Worm (Caenorhabditis elegans) whole organism, early embryonic: ENCODE results near the gene acox-1.6.

Source experiments
- B0310.2 ChIP-seq: sonication (generic microtip); optimal IDR thresholded peaks from 2 replicates; lab custom pipeline; 2016; ENCODE audit warnings: mild to moderate bottlenecking, missing genetic modification characterization, missing compliant biosample characterization
- F13C5.2 ChIP-seq: sonication (generic microtip); optimal IDR thresholded peaks from 2 replicates; lab custom pipeline; 2017; ENCODE audit warnings: mild to moderate bottlenecking, missing genetic modification characterization, inconsistent platforms, missing compliant biosample characterization
- aly-1 ChIP-seq: sonication (generic microtip); optimal IDR thresholded peaks from 2 replicates; lab custom pipeline; 2016; ENCODE audit warnings: missing genetic modification characterization, missing compliant biosample characterization
- ama-1 ChIP-seq: fragments of 150-350 bp; optimal IDR thresholded peaks from 2 replicates; lab custom pipeline; 2014
- ceh-13 ChIP-seq: fragments of 200-800 bp; sonication (Bioruptor generic); optimal IDR thresholded peaks from 2 replicates; lab custom pipeline; 2018; ENCODE audit warnings: mild to moderate bottlenecking, missing genetic modification characterization, missing compliant biosample characterization
- ceh-36 ChIP-seq: sonication (generic microtip); optimal IDR thresholded peaks from 2 replicates; lab custom pipeline; 2016; ENCODE audit warnings: missing genetic modification characterization, inconsistent platforms, missing compliant biosample characterization
- ets-7 ChIP-seq: sonication (generic microtip); optimal IDR thresholded peaks from 2 replicates; lab custom pipeline; 2016; ENCODE audit warnings: missing genotype, missing genetic modification characterization, missing compliant biosample characterization
- flt-1 ChIP-seq: fragments of 200-800 bp; sonication (Bioruptor generic); IDR thresholded peaks from 2 replicates; pipeline ENCODE4 v1.3.6; 2022; ENCODE audit warnings: missing genetic modification characterization, missing compliant biosample characterization
- hmbx-1 ChIP-seq: sonication (generic microtip); optimal IDR thresholded peaks from 2 replicates; lab custom pipeline; 2016; ENCODE audit warnings: mild to moderate bottlenecking, missing genetic modification characterization, missing compliant biosample characterization
- hmg-4 ChIP-seq: fragments of 200-800 bp; sonication (Bioruptor generic); optimal IDR thresholded peaks from 2 replicates; lab custom pipeline; 2018; ENCODE audit warnings: mild to moderate bottlenecking, missing genetic modification characterization, missing compliant biosample characterization
- hnd-1 ChIP-seq: sonication (generic microtip); optimal IDR thresholded peaks from 2 replicates; lab custom pipeline; 2016; ENCODE audit warnings: missing genetic modification characterization, missing compliant biosample characterization
- pes-1 ChIP-seq: fragments of 200-800 bp; sonication (Bioruptor generic); IDR thresholded peaks from 2 replicates; pipeline ENCODE4 v1.3.6; 2022; ENCODE audit warnings: missing genetic modification reagents, missing genetic modification characterization, missing compliant biosample characterization
- scrt-1 ChIP-seq: fragments of 200-800 bp; sonication (Bioruptor generic); IDR thresholded peaks from 2 replicates; pipeline ENCODE4 v1.3.6; 2022; ENCODE audit warnings: missing genetic modification characterization, missing compliant biosample characterization
- sea-1 ChIP-seq: fragments of 200-800 bp; sonication (Bioruptor generic); conservative IDR thresholded peaks from 2 replicates; pipeline ENCODE4 v1.3.6; 2022; ENCODE audit warnings: missing genetic modification characterization, missing compliant biosample characterization
- tbx-11 ChIP-seq: fragments of 200-800 bp; sonication (Bioruptor generic); IDR thresholded peaks from 2 replicates; pipeline ENCODE4 v1.3.6; 2022; ENCODE audit warnings: missing genetic modification characterization, missing compliant biosample characterization
- tbx-37 ChIP-seq: fragments of 200-800 bp; sonication (Bioruptor generic); conservative IDR thresholded peaks from 2 replicates; pipeline ENCODE4 v1.3.6; 2022; ENCODE audit warnings: missing genetic modification reagents, missing genetic modification characterization, missing compliant biosample characterization
- tra-4 ChIP-seq: sonication (generic microtip); optimal IDR thresholded peaks from 2 replicates; lab custom pipeline; 2017; ENCODE audit warnings: missing genetic modification characterization, missing compliant biosample characterization

Gene acox-1.6

ce11 chrX:15838496-15838948 is at the start of gene acox-1.6:
TSS of gene acox-1.6 (minus strand) at chrX:15838546.
- TF ChIP-seq F13C5.2 (tag; lab: Kevin White, UChicago), result no peak
- no peak for TF ChIP-seq flt-1
- no peak for TF ChIP-seq aly-1
- TF ChIP-seq tra-4 (tag; lab: Kevin White, UChicago), result no peak
- TF ChIP-seq hmbx-1 (tag; lab: Kevin White, UChicago), result no peak
- no peak for TF ChIP-seq tbx-37 (GFP tag; lab: Robert Waterston, UW)
- TF ChIP-seq pes-1 (GFP tag; lab: Robert Waterston, UW), result no peak
- no peak for TF ChIP-seq hnd-1 (tag; lab: Kevin White, UChicago)
- TF ChIP-seq ceh-36 (tag; lab: Kevin White, UChicago), result no peak
- no peak for TF ChIP-seq ceh-13 (GFP tag; lab: Kevin White, UChicago)
- no peak for TF ChIP-seq scrt-1 (GFP tag; lab: Robert Waterston, UW)
- TF ChIP-seq hmg-4, result no peak
- TF ChIP-seq tbx-11 (GFP tag; lab: Robert Waterston, UW), result no peak
- no peak for TF ChIP-seq B0310.2 (tag; lab: Kevin White, UChicago)
- no peak for TF ChIP-seq sea-1

ce11 chrX:15887989-15888388 is 49.6 kb upstream of the acox-1.6 start:
- no peak for TF ChIP-seq ama-1
- TF ChIP-seq ceh-36 (tag; lab: Kevin White, UChicago), result no peak
- TF ChIP-seq B0310.2 (tag; lab: Kevin White, UChicago), result no peak
- TF ChIP-seq pes-1 (GFP tag; lab: Robert Waterston, UW), result no peak
- TF ChIP-seq tbx-37 (GFP tag; lab: Robert Waterston, UW), result no peak
- TF ChIP-seq flt-1, result no peak
- no peak for TF ChIP-seq hnd-1 (tag; lab: Kevin White, UChicago)
- TF ChIP-seq F13C5.2 (tag; lab: Kevin White, UChicago), result no peak

ce11 chrX:15887495-15887894 is 49.1 kb upstream of the acox-1.6 start, which contains the start of gene F53H4.3:
TSS of gene F53H4.3 (minus strand) at chrX:15887595.
- TF ChIP-seq scrt-1 (GFP tag; lab: Robert Waterston, UW), result no peak
- no peak for TF ChIP-seq B0310.2 (tag; lab: Kevin White, UChicago)
- no peak for TF ChIP-seq tbx-37 (GFP tag; lab: Robert Waterston, UW)
- TF ChIP-seq tbx-11 (GFP tag; lab: Robert Waterston, UW), result no peak
- no peak for TF ChIP-seq pes-1 (GFP tag; lab: Robert Waterston, UW)
- TF ChIP-seq hmg-4, result no peak
- TF ChIP-seq F13C5.2 (tag; lab: Kevin White, UChicago), result no peak
- no peak for TF ChIP-seq flt-1
- no peak for TF ChIP-seq sea-1
- TF ChIP-seq hmbx-1 (tag; lab: Kevin White, UChicago), result no peak
- TF ChIP-seq ets-7 (tag; lab: Kevin White, UChicago), result no peak
- TF ChIP-seq ceh-36 (tag; lab: Kevin White, UChicago), result no peak
- TF ChIP-seq aly-1, result no peak
- TF ChIP-seq hnd-1 (tag; lab: Kevin White, UChicago), result no peak
- no peak for TF ChIP-seq tra-4 (tag; lab: Kevin White, UChicago)
- TF ChIP-seq ama-1, result no peak
- no peak for TF ChIP-seq ceh-13 (GFP tag; lab: Kevin White, UChicago)

- TF ChIP-seq ceh-13 (GFP tag; lab: Kevin White, UChicago), result no peak
- no peak for TF ChIP-seq hmbx-1 (tag; lab: Kevin White, UChicago)
- TF ChIP-seq F13C5.2 (tag; lab: Kevin White, UChicago), result no peak
- no peak for TF ChIP-seq hnd-1 (tag; lab: Kevin White, UChicago)
- no peak for TF ChIP-seq tra-4 (tag; lab: Kevin White, UChicago)
- no peak for TF ChIP-seq sea-1
- no peak for TF ChIP-seq scrt-1 (GFP tag; lab: Robert Waterston, UW)
- TF ChIP-seq tbx-37 (GFP tag; lab: Robert Waterston, UW), result no peak
- TF ChIP-seq ets-7 (tag; lab: Kevin White, UChicago), result no peak
- no peak for TF ChIP-seq flt-1
- TF ChIP-seq B0310.2 (tag; lab: Kevin White, UChicago), result no peak
Observed at ce11 chrX:15884478-15884877, 46.1 kb upstream of the acox-1.6 start.

ce11 chrX:15881027-15881426 is 42.7 kb upstream of the acox-1.6 start:
- TF ChIP-seq ceh-13 (GFP tag; lab: Kevin White, UChicago) (no peak), hmg-4 (peak; percentile 23)

ce11 chrX:15878785-15879184 is 40.4 kb upstream of the acox-1.6 start, which contains the start of gene gmeb-2:
TSS of gene gmeb-2 (plus strand) at chrX:15879085.
- no peak for TF ChIP-seq sea-1
- TF ChIP-seq tbx-37 (GFP tag; lab: Robert Waterston, UW), result no peak
- no peak for TF ChIP-seq flt-1
- no peak for TF ChIP-seq ama-1
- no peak for TF ChIP-seq hmbx-1 (tag; lab: Kevin White, UChicago)
- TF ChIP-seq tra-4 (tag; lab: Kevin White, UChicago), result no peak
- no peak for TF ChIP-seq B0310.2 (tag; lab: Kevin White, UChicago)
- no peak for TF ChIP-seq ets-7 (tag; lab: Kevin White, UChicago)
- TF ChIP-seq ceh-36 (tag; lab: Kevin White, UChicago), result no peak
- TF ChIP-seq pes-1 (GFP tag; lab: Robert Waterston, UW), result no peak

ce11 chrX:15876936-15877335 is 38.6 kb upstream of the acox-1.6 start:
- TF ChIP-seq F13C5.2 (tag; lab: Kevin White, UChicago) (no peak), scrt-1 (GFP tag; lab: Robert Waterston, UW) (no peak), hmg-4 (peak; percentile 77), ceh-36 (tag; lab: Kevin White, UChicago) (no peak), tra-4 (tag; lab: Kevin White, UChicago) (no peak)

ce11 chrX:15869589-15869988 is 31.2 kb upstream of the acox-1.6 start:
- TF ChIP-seq hmbx-1 (tag; lab: Kevin White, UChicago) (no peak), ets-7 (tag; lab: Kevin White, UChicago) (no peak), sea-1 (no peak), scrt-1 (GFP tag; lab: Robert Waterston, UW) (no peak), hnd-1 (tag; lab: Kevin White, UChicago) (no peak), ceh-13 (GFP tag; lab: Kevin White, UChicago) (no peak)
